Worm (Caenorhabditis elegans) whole organism, L4 larva: Measurements from ENCODE around the gene akap-1.

ENCODE experiments used
- F26F4.8 ChIP-seq: fragments of 200-800 bp; sonication (Bioruptor generic); conservative IDR thresholded peaks from 2 replicates; pipeline ENCODE4 v1.3.6; 2022; ENCODE audit warnings: missing genetic modification characterization, missing compliant biosample characterization
- T20F7.1 ChIP-seq: fragments of 200-800 bp; sonication (Bioruptor generic); optimal IDR thresholded peaks from 2 replicates; lab custom pipeline; 2018; ENCODE audit warnings: mild to moderate bottlenecking, missing genetic modification characterization, missing compliant biosample characterization
- T26A8.4 ChIP-seq: fragments of 200-800 bp; sonication (Bioruptor generic); IDR thresholded peaks from 2 replicates; pipeline ENCODE4 v1.3.6; 2022; ENCODE audit warnings: missing genetic modification characterization, missing compliant biosample characterization
- Y5F2A.4 ChIP-seq: fragments of 200-800 bp; sonication (Bioruptor generic); optimal IDR thresholded peaks from 2 replicates; lab custom pipeline; 2018; ENCODE audit warnings: mild to moderate bottlenecking, missing genetic modification characterization, missing compliant biosample characterization
- ceh-62 ChIP-seq: sonication (generic microtip); optimal IDR thresholded peaks from 2 replicates; lab custom pipeline; 2017; ENCODE audit warnings: missing biosample characterization, missing genetic modification characterization
- ces-1 ChIP-seq: fragments of 150-350 bp; sonication (generic microtip); optimal IDR thresholded peaks from 4 replicates; lab custom pipeline; 2014; ENCODE audit warnings: missing biosample characterization, missing genetic modification reagents, missing genetic modification characterization
- cey-2 ChIP-seq: sonication (generic microtip); optimal IDR thresholded peaks from 3 replicates; lab custom pipeline; 2017; ENCODE audit warnings: missing genetic modification characterization, mild to moderate bottlenecking, missing compliant biosample characterization, antibody characterized with exemption, borderline replicate concordance; ENCODE audit not compliant: insufficient read depth
- daf-12 ChIP-seq: fragments of 150-350 bp; optimal IDR thresholded peaks from 2 replicates; lab custom pipeline; 2014; ENCODE audit warnings: missing biosample characterization, missing genetic modification reagents, missing genetic modification characterization
- daf-16 ChIP-seq, 3 experiments: sonication (generic microtip); optimal IDR thresholded peaks; 2 replicates each; lab custom pipeline; 2016 to 2017; ENCODE audit warnings: missing genetic modification characterization in 3 of 3, missing genetic modification reagents in 3 of 3, mild to moderate bottlenecking in 2 of 3, missing compliant biosample characterization in 2 of 3, missing biosample characterization in 1 of 3, moderate library complexity in 1 of 3
- dpl-1 ChIP-seq: fragments of 150-350 bp; optimal IDR thresholded peaks from 2 replicates; lab custom pipeline; 2014; ENCODE audit warnings: missing biosample characterization, missing genetic modification reagents, missing genetic modification characterization
- dve-1 ChIP-seq: sonication (generic microtip); optimal IDR thresholded peaks from 2 replicates; lab custom pipeline; 2017; ENCODE audit warnings: antibody characterized with exemption, mild to moderate bottlenecking, missing genetic modification characterization, missing compliant biosample characterization; ENCODE audit not compliant: insufficient read depth
- egl-43 ChIP-seq: fragments of 200-800 bp; sonication (Bioruptor generic); IDR thresholded peaks from 2 replicates; pipeline ENCODE4 v1.3.6; 2022; ENCODE audit warnings: missing genetic modification reagents, missing genetic modification characterization, missing compliant biosample characterization
- fos-1 ChIP-seq: fragments of 150-350 bp; optimal IDR thresholded peaks from 2 replicates; lab custom pipeline; 2014; ENCODE audit warnings: missing biosample characterization, missing genetic modification characterization
- hif-1 ChIP-seq, 2 experiments: sonication (generic microtip); optimal IDR thresholded peaks; 2 replicates each; lab custom pipeline; 2016 to 2017; ENCODE audit warnings: missing compliant biosample characterization in 2 of 2, missing genetic modification characterization in 2 of 2, missing genetic modification reagents in 2 of 2, missing genotype in 2 of 2, mild to moderate bottlenecking in 1 of 2
- hlh-11 ChIP-seq: fragments of 200-800 bp; sonication (Bioruptor generic); optimal IDR thresholded peaks from 2 replicates; lab custom pipeline; 2018; ENCODE audit warnings: mild to moderate bottlenecking, missing genetic modification characterization, missing compliant biosample characterization
- hlh-30 ChIP-seq: sonication (generic microtip); optimal IDR thresholded peaks from 2 replicates; lab custom pipeline; 2017; ENCODE audit warnings: antibody characterized with exemption, mild to moderate bottlenecking, missing genetic modification characterization, missing compliant biosample characterization; ENCODE audit not compliant: insufficient read depth
- hmg-1.1 ChIP-seq: fragments of 200-800 bp; sonication (Bioruptor generic); IDR thresholded peaks from 2 replicates; pipeline ENCODE4 v1.3.6; 2022; ENCODE audit warnings: missing genetic modification reagents, missing genetic modification characterization, missing compliant biosample characterization
- jun-1 ChIP-seq: fragments of 150-350 bp; optimal IDR thresholded peaks from 2 replicates; lab custom pipeline; 2014; ENCODE audit warnings: missing biosample characterization, missing genetic modification reagents, missing genetic modification characterization
- lim-7 ChIP-seq: fragments of 200-800 bp; sonication (Bioruptor generic); IDR thresholded peaks from 2 replicates; pipeline ENCODE4 v1.3.6; 2022; ENCODE audit warnings: missing genetic modification characterization, missing compliant biosample characterization
- lin-13 ChIP-seq: fragments of 150-350 bp; optimal IDR thresholded peaks from 2 replicates; lab custom pipeline; 2014; ENCODE audit warnings: missing biosample characterization, missing genetic modification reagents, missing genetic modification characterization
- lin-15B ChIP-seq: fragments of 150-350 bp; sonication (generic microtip); optimal IDR thresholded peaks from 3 replicates; lab custom pipeline; 2014; ENCODE audit warnings: missing biosample characterization, missing genetic modification characterization
- lin-38 ChIP-seq: fragments of 200-800 bp; sonication (Bioruptor generic); IDR thresholded peaks from 2 replicates; pipeline ENCODE4 v1.3.6; 2022; ENCODE audit warnings: missing genetic modification reagents, missing genetic modification characterization, missing compliant biosample characterization
- lsy-2 ChIP-seq, 2 experiments: fragments of 150-350 bp in 1 of 2; sonication (generic microtip) in 1 of 2; optimal IDR thresholded peaks; 2 replicates each; lab custom pipeline; 2014 to 2017; ENCODE audit warnings: missing biosample characterization in 2 of 2, missing genetic modification characterization in 2 of 2
- mdl-1 ChIP-seq, 2 experiments: fragments of 150-350 bp in 1 of 2; sonication (generic microtip) in 1 of 2; optimal IDR thresholded peaks; 2 replicates each; lab custom pipeline; 2014 to 2017; ENCODE audit warnings: missing biosample characterization in 2 of 2, missing genetic modification characterization in 2 of 2
- mep-1 ChIP-seq: fragments of 150-350 bp; sonication (generic microtip); optimal IDR thresholded peaks from 3 replicates; lab custom pipeline; 2014; ENCODE audit warnings: missing biosample characterization, missing genetic modification characterization
- mes-2 ChIP-seq: sonication (generic microtip); optimal IDR thresholded peaks from 2 replicates; lab custom pipeline; 2016; ENCODE audit warnings: missing genotype, mild to moderate bottlenecking, missing genetic modification characterization, missing compliant biosample characterization; ENCODE audit not compliant: poor library complexity, severe bottlenecking
- nhr-11 ChIP-seq: fragments of 150-350 bp; optimal IDR thresholded peaks from 2 replicates; lab custom pipeline; 2014; ENCODE audit warnings: missing biosample characterization, missing genetic modification characterization
- nhr-25 ChIP-seq: sonication (generic microtip); optimal IDR thresholded peaks from 2 replicates; lab custom pipeline; 2017; ENCODE audit warnings: missing genetic modification characterization, mild to moderate bottlenecking, missing compliant biosample characterization, antibody characterized with exemption, moderate library complexity, borderline replicate concordance; ENCODE audit not compliant: insufficient read depth
- nhr-28 ChIP-seq: fragments of 150-350 bp; optimal IDR thresholded peaks from 2 replicates; lab custom pipeline; 2014; ENCODE audit warnings: missing biosample characterization, missing genetic modification characterization
- nhr-48 ChIP-seq: sonication (generic microtip); optimal IDR thresholded peaks from 2 replicates; lab custom pipeline; 2016; ENCODE audit warnings: mild to moderate bottlenecking, missing genetic modification characterization, missing compliant biosample characterization
- nhr-6 ChIP-seq: fragments of 150-350 bp; optimal IDR thresholded peaks from 2 replicates; lab custom pipeline; 2014; ENCODE audit warnings: missing biosample characterization, missing genetic modification characterization
- rbr-2 ChIP-seq: sonication (generic microtip); optimal IDR thresholded peaks from 2 replicates; lab custom pipeline; 2016; ENCODE audit warnings: missing genotype, missing genetic modification characterization, missing compliant biosample characterization
- spr-1 ChIP-seq: sonication (generic microtip); optimal IDR thresholded peaks from 2 replicates; lab custom pipeline; 2016; ENCODE audit warnings: mild to moderate bottlenecking, missing genetic modification characterization, missing compliant biosample characterization
- unc-62 ChIP-seq, 3 experiments: fragments of 150-350 bp in 1 of 3; sonication (generic microtip); optimal IDR thresholded peaks in 2 of 3; peaks in 1 of 3; 1 replicate in 1 of 3; 2 replicates in 2 of 3; lab custom pipeline; 2014 to 2017; ENCODE audit warnings: missing biosample characterization in 3 of 3, missing genetic modification characterization in 3 of 3, missing genetic modification reagents in 3 of 3, missing genotype in 1 of 3
- vab-7 ChIP-seq: fragments of 200-800 bp; sonication (Bioruptor generic); IDR thresholded peaks from 2 replicates; pipeline ENCODE4 v1.3.6; 2022; ENCODE audit warnings: missing genetic modification reagents, missing genetic modification characterization, missing compliant biosample characterization
- zag-1 ChIP-seq: fragments of 150-350 bp; optimal IDR thresholded peaks from 2 replicates; lab custom pipeline; 2014; ENCODE audit warnings: missing biosample characterization, missing genetic modification characterization
- ztf-7 ChIP-seq: fragments of 150-350 bp; optimal IDR thresholded peaks from 2 replicates; lab custom pipeline; 2014; ENCODE audit warnings: missing biosample characterization, missing genetic modification characterization

akap-1 gene

ce11 chrIII:6362323-6362922 is 9.2 kb downstream of the akap-1 start (continued):
- TF ChIP-seq lin-38 (GFP tag; lab: Robert Waterston, UW) (0 out of 2 replicates have a peak, but pooled peaks have one; percentile 12), jun-1 (no peak), dpl-1 (GFP tag; lab: Kevin White, UChicago) (no peak), hlh-30 (tag; lab: Kevin White, UChicago) (peak; percentile 69), nhr-25 (tag; lab: Kevin White, UChicago) (peak; percentile 25), Y5F2A.4 (GFP tag; lab: Kevin White, UChicago) (no peak), dve-1 (tag; lab: Kevin White, UChicago) (peak; percentile 20), spr-1 (no peak), fos-1 (tag; lab: Kevin White, UChicago) (no peak), nhr-6 (no peak), lin-15B (tag; lab: Kevin White, UChicago) (no peak), mep-1 (tag; lab: Kevin White, UChicago) (peak; percentile 22)
- TF ChIP-seq, all 104 proteins: peak for 21

- TF ChIP-seq unc-62 (GFP tag; optimal IDR thresholded peaks at IDR 0.05 in 1 of 2; lab: Kevin White, UChicago) = peak in 1 of 2 experiments; percentile 99
- TF ChIP-seq unc-62 (tag; optimal IDR thresholded peaks at IDR 0.05; lab: Kevin White, UChicago) = no peak
- peak; percentile 54 for TF ChIP-seq nhr-28
- peak; percentile 15 for TF ChIP-seq nhr-11 (tag; lab: Kevin White, UChicago)
- no peak for TF ChIP-seq vab-7 (GFP tag; lab: Robert Waterston, UW)
- TF ChIP-seq mdl-1 (tag; optimal IDR thresholded peaks at IDR 0.05; lab: Kevin White, UChicago) = peak in 1 of 2 experiments; percentile 18
- no peak for TF ChIP-seq hmg-1.1
- TF ChIP-seq nhr-48 = no peak
- no peak for TF ChIP-seq zag-1 (tag; lab: Kevin White, UChicago)
- TF ChIP-seq T20F7.1 (GFP tag; lab: Kevin White, UChicago) = no peak
- TF ChIP-seq T26A8.4 = no peak
- TF ChIP-seq ztf-7 (tag; lab: Kevin White, UChicago) = no peak
- peak; percentile 16 for TF ChIP-seq hlh-11
- TF ChIP-seq nhr-6 = no peak
- TF ChIP-seq lin-38 (GFP tag; lab: Robert Waterston, UW) = peak; percentile 33; the same call in 1 of the 2 replicates
- peak in 1 of 2 experiments; percentile 13 for TF ChIP-seq lsy-2 (tag; optimal IDR thresholded peaks at IDR 0.05; lab: Kevin White, UChicago)
- no peak for TF ChIP-seq daf-12 (tag; lab: Kevin White, UChicago)
- TF ChIP-seq ces-1 (GFP tag; lab: Kevin White, UChicago) = no peak
- TF ChIP-seq, all 104 proteins: peak for 7
Measured at ce11 chrIII:6364395-6364794, 11.2 kb downstream of the akap-1 start.

ce11 chrIII:6367712-6368111 is 14.5 kb downstream of the akap-1 start, which contains the start of the genes C56G2.15 and thoc-2:
Gene C56G2.15 (minus strand): TSS chrIII:6367899.
Gene thoc-2 (plus strand): TSS chrIII:6368042.
- TF ChIP-seq ceh-62 (tag; lab: Kevin White, UChicago) (no peak), cey-2 (tag; lab: Kevin White, UChicago) (no peak), T20F7.1 (GFP tag; lab: Kevin White, UChicago) (no peak), rbr-2 (tag; lab: Kevin White, UChicago) (no peak), lim-7 (no peak), F26F4.8 (GFP tag; lab: Robert Waterston, UW) (no peak), daf-16 (GFP tag; optimal IDR thresholded peaks at IDR 0.05; lab: Kevin White, UChicago) (no peak), daf-16 (tag; optimal IDR thresholded peaks at IDR 0.05; lab: Kevin White, UChicago) (peak; percentile 8), hlh-30 (tag; lab: Kevin White, UChicago) (no peak), hif-1 (tag; optimal IDR thresholded peaks at IDR 0.05; lab: Kevin White, UChicago) (peak in 1 of 2 experiments; percentile 7), egl-43 (GFP tag; lab: Robert Waterston, UW) (no peak), lsy-2 (tag; optimal IDR thresholded peaks at IDR 0.05; lab: Kevin White, UChicago) (peak in 1 of 2 experiments; percentile 68), lin-13 (GFP tag; lab: Kevin White, UChicago) (no peak), mep-1 (tag; lab: Kevin White, UChicago) (peak; percentile 33), ces-1 (GFP tag; lab: Kevin White, UChicago) (no peak), mes-2 (peak; percentile 75), T26A8.4 (no peak)
